Worm (Caenorhabditis elegans) whole organism, young adult: ENCODE measurements around the gene F10E9.5.

ENCODE experiments used
- B0336.3 ChIP-seq: fragments of 200-800 bp; sonication (Bioruptor generic); IDR thresholded peaks from 2 replicates; pipeline ENCODE4 v1.3.6; 2022; ENCODE audit warnings: missing genetic modification characterization, missing compliant biosample characterization
- C06A6.2 ChIP-seq: fragments of 200-800 bp; sonication (Bioruptor generic); conservative IDR thresholded peaks from 2 replicates; pipeline ENCODE4 v1.3.6; 2022; ENCODE audit warnings: missing genetic modification characterization, missing compliant biosample characterization
- F10E7.11 ChIP-seq: sonication (generic microtip); optimal IDR thresholded peaks from 2 replicates; lab custom pipeline; 2017; ENCODE audit warnings: mild to moderate bottlenecking, missing genetic modification characterization, moderate library complexity, missing compliant biosample characterization
- F37B4.10 ChIP-seq: fragments of 200-800 bp; sonication (Bioruptor generic); IDR thresholded peaks from 2 replicates; pipeline ENCODE4 v1.3.6; 2022; ENCODE audit warnings: missing genetic modification characterization, missing compliant biosample characterization
- Y95B8A.8 ChIP-seq: fragments of 200-800 bp; sonication (Bioruptor generic); IDR thresholded peaks from 2 replicates; pipeline ENCODE4 v1.3.6; 2022; ENCODE audit warnings: missing genetic modification reagents, missing genetic modification characterization, missing compliant biosample characterization
- ZK185.1 ChIP-seq: sonication (generic microtip); optimal IDR thresholded peaks from 2 replicates; lab custom pipeline; 2016; ENCODE audit warnings: mild to moderate bottlenecking, missing genetic modification characterization, missing compliant biosample characterization; ENCODE audit not compliant: poor library complexity, severe bottlenecking
- ama-1 ChIP-seq, 3 experiments: fragments of 150-350 bp in 1 of 3; sonication (generic microtip) in 2 of 3; optimal IDR thresholded peaks; 2 replicates each; lab custom pipeline; 2014 to 2018; ENCODE audit warnings: missing biosample characterization in 2 of 3, missing genetic modification characterization in 2 of 3, missing genetic modification reagents in 2 of 3
- atf-7 ChIP-seq: sonication (generic microtip); optimal IDR thresholded peaks from 2 replicates; lab custom pipeline; 2017; ENCODE audit warnings: mild to moderate bottlenecking, missing genetic modification characterization, missing compliant biosample characterization
- attf-3 ChIP-seq: fragments of 200-800 bp; sonication (Bioruptor generic); conservative IDR thresholded peaks from 2 replicates; pipeline ENCODE4 v1.3.6; 2022; ENCODE audit warnings: missing genetic modification reagents, missing genetic modification characterization, missing compliant biosample characterization
- attf-6 ChIP-seq: fragments of 200-800 bp; sonication (Bioruptor generic); IDR thresholded peaks from 2 replicates; pipeline ENCODE4 v1.3.6; 2022; ENCODE audit warnings: missing genetic modification reagents, missing genetic modification characterization, missing compliant biosample characterization
- cebp-1 ChIP-seq, 2 experiments: fragments of 200-800 bp in 1 of 2; sonication (Bioruptor generic) in 1 of 2; sonication (generic microtip) in 1 of 2; IDR thresholded peaks in 1 of 2; optimal IDR thresholded peaks in 1 of 2; 2 replicates each; pipeline versions ENCODE4 v1.3.6 to Lab custom; 2017 to 2022; ENCODE audit warnings: missing compliant biosample characterization in 2 of 2, missing genetic modification characterization in 2 of 2, mild to moderate bottlenecking in 1 of 2, missing genetic modification reagents in 1 of 2, moderate library complexity in 1 of 2
- ceh-100 ChIP-seq: fragments of 200-800 bp; sonication (Bioruptor generic); IDR thresholded peaks from 2 replicates; pipeline ENCODE4 v1.3.6; 2022; ENCODE audit warnings: missing genetic modification reagents, missing genetic modification characterization, missing compliant biosample characterization
- dox-1 ChIP-seq: fragments of 200-800 bp; sonication (Bioruptor generic); IDR thresholded peaks from 2 replicates; pipeline ENCODE4 v1.3.6; 2022; ENCODE audit warnings: missing genetic modification reagents, missing genetic modification characterization, missing compliant biosample characterization
- dpl-1 ChIP-seq: fragments of 150-350 bp; optimal IDR thresholded peaks from 2 replicates; lab custom pipeline; 2014; ENCODE audit warnings: missing biosample characterization, missing genetic modification reagents, missing genetic modification characterization
- ekl-4 ChIP-seq: fragments of 200-800 bp; sonication (Bioruptor generic); IDR thresholded peaks from 2 replicates; pipeline ENCODE4 v1.3.6; 2022; ENCODE audit warnings: missing genetic modification reagents, missing genetic modification characterization, missing compliant biosample characterization
- lag-1 ChIP-seq: fragments of 200-800 bp; sonication (Bioruptor generic); IDR thresholded peaks from 2 replicates; pipeline ENCODE4 v1.3.6; 2022; ENCODE audit warnings: missing genetic modification reagents, missing genetic modification characterization, missing compliant biosample characterization
- let-607 ChIP-seq, 2 experiments: fragments of 200-800 bp in 1 of 2; sonication (Bioruptor generic) in 1 of 2; sonication (generic microtip) in 1 of 2; optimal IDR thresholded peaks; 2 replicates each; lab custom pipeline; 2016 to 2018; ENCODE audit warnings: mild to moderate bottlenecking in 2 of 2, missing compliant biosample characterization in 2 of 2, missing genetic modification characterization in 2 of 2, moderate library complexity in 2 of 2, missing genotype in 1 of 2
- lin-54 ChIP-seq: fragments of 200-800 bp; sonication (Bioruptor generic); optimal IDR thresholded peaks from 2 replicates; lab custom pipeline; 2018; ENCODE audit warnings: mild to moderate bottlenecking, missing genetic modification characterization, missing compliant biosample characterization
- madf-8 ChIP-seq: fragments of 200-800 bp; sonication (Bioruptor generic); conservative IDR thresholded peaks from 2 replicates; pipeline ENCODE4 v1.3.6; 2022; ENCODE audit warnings: missing genetic modification reagents, missing genetic modification characterization, missing compliant biosample characterization
- pbrm-1 ChIP-seq: fragments of 200-800 bp; sonication (Bioruptor generic); IDR thresholded peaks from 2 replicates; pipeline ENCODE4 v1.3.6; 2022; ENCODE audit warnings: missing genetic modification reagents, missing genetic modification characterization, missing compliant biosample characterization
- rcor-1 ChIP-seq: fragments of 200-800 bp; sonication (Bioruptor generic); IDR thresholded peaks from 2 replicates; pipeline ENCODE4 v1.3.6; 2022; ENCODE audit warnings: missing genetic modification reagents, missing genetic modification characterization, missing compliant biosample characterization
- rpc-1 ChIP-seq, 2 experiments: fragments of 150-350 bp in 1 of 2; sonication (generic microtip) in 1 of 2; optimal IDR thresholded peaks; 2 replicates each; lab custom pipeline; 2014 to 2018; ENCODE audit warnings: missing biosample characterization in 1 of 2, missing genetic modification characterization in 1 of 2, missing genetic modification reagents in 1 of 2, missing genotype in 1 of 2
- sea-2 ChIP-seq: fragments of 200-800 bp; sonication (Bioruptor generic); IDR thresholded peaks from 2 replicates; pipeline ENCODE4 v1.3.6; 2022; ENCODE audit warnings: missing genetic modification characterization, missing compliant biosample characterization
- sptf-2 ChIP-seq: fragments of 200-800 bp; sonication (Bioruptor generic); optimal IDR thresholded peaks from 2 replicates; lab custom pipeline; 2018; ENCODE audit warnings: mild to moderate bottlenecking, missing genetic modification characterization, missing compliant biosample characterization
- unc-62 ChIP-seq: fragments of 150-350 bp; optimal IDR thresholded peaks from 2 replicates; lab custom pipeline; 2014; ENCODE audit warnings: missing biosample characterization, missing genetic modification reagents, missing genetic modification characterization
- xnd-1 ChIP-seq: sonication (generic microtip); optimal IDR thresholded peaks from 2 replicates; lab custom pipeline; 2016; ENCODE audit warnings: missing genotype, missing genetic modification reagents, missing genetic modification characterization, missing compliant biosample characterization
- ztf-22 ChIP-seq: fragments of 200-800 bp; sonication (Bioruptor generic); optimal IDR thresholded peaks from 2 replicates; lab custom pipeline; 2018; ENCODE audit warnings: mild to moderate bottlenecking, missing genetic modification characterization, moderate library complexity, missing compliant biosample characterization
- ztf-25 ChIP-seq: fragments of 200-800 bp; sonication (Bioruptor generic); IDR thresholded peaks from 2 replicates; pipeline ENCODE4 v1.3.6; 2022; ENCODE audit warnings: missing genetic modification reagents, missing genetic modification characterization, missing compliant biosample characterization
- ztf-26 ChIP-seq: sonication (generic microtip); optimal IDR thresholded peaks from 2 replicates; lab custom pipeline; 2017; ENCODE audit warnings: missing genetic modification characterization, missing compliant biosample characterization

Gene F10E9.5

ce11 chrIII:8356407-8356881 lies 49.1 kb downstream of the F10E9.5 start (continued):
- TF ChIP-seq cebp-1 (GFP tag; IDR thresholded peaks at IDR 0.05; lab: Robert Waterston, UW) (no peak), cebp-1 (tag; optimal IDR thresholded peaks at IDR 0.05; lab: Kevin White, UChicago) (peak; percentile 77), xnd-1 (tag; lab: Kevin White, UChicago) (no peak), dox-1 (GFP tag; lab: Robert Waterston, UW) (peak; percentile 59), dpl-1 (peak; percentile 31), lin-54 (GFP tag; lab: Kevin White, UChicago) (no peak), F37B4.10 (GFP tag; lab: Robert Waterston, UW) (no peak), attf-3 (GFP tag; lab: Robert Waterston, UW) (0 out of 2 replicates have a peak, but pooled peaks have one; percentile 21), madf-8 (GFP tag; lab: Robert Waterston, UW) (no peak), C06A6.2 (GFP tag; lab: Robert Waterston, UW) (no peak), ztf-25 (no peak), B0336.3 (peak; percentile 62; the same call in 1 of the 2 replicates), pbrm-1 (GFP tag; lab: Robert Waterston, UW) (no peak), rcor-1 (no peak), F10E7.11 (tag; lab: Kevin White, UChicago) (no peak), Y95B8A.8 (no peak), attf-6 (GFP tag; lab: Robert Waterston, UW) (no peak), unc-62 (no peak), let-607 (tag; optimal IDR thresholded peaks at IDR 0.05; lab: Kevin White, UChicago) (peak in 1 of 2 experiments; percentile 44), ztf-22 (GFP tag; lab: Kevin White, UChicago) (no peak), ekl-4 (GFP tag; lab: Robert Waterston, UW) (peak; percentile 65; the same call in 1 of the 2 replicates), ztf-26 (tag; lab: Kevin White, UChicago) (peak; percentile 44), ZK185.1 (tag; lab: Kevin White, UChicago) (peak; percentile 53), atf-7 (no peak), sea-2 (GFP tag; lab: Robert Waterston, UW) (no peak), ceh-100 (GFP tag; lab: Robert Waterston, UW) (no peak), rpc-1 (optimal IDR thresholded peaks at IDR 0.05; lab: Kevin White, UChicago) (no peak), rpc-1 (tag; optimal IDR thresholded peaks at IDR 0.05; lab: Kevin White, UChicago) (no peak), ama-1 (optimal IDR thresholded peaks at IDR 0.05; lab: Kevin White, UChicago) (peak; percentile 32), ama-1 (GFP tag; optimal IDR thresholded peaks at IDR 0.05; lab: Kevin White, UChicago) (no peak), sptf-2 (GFP tag; lab: Kevin White, UChicago) (no peak), lag-1 (GFP tag; lab: Robert Waterston, UW) (no peak)
